Fruit fly (Drosophila melanogaster) whole organism, embryonic: ENCODE results near the gene CG31122.

ENCODE experiments used
- Bteb2 ChIP-seq: fragments of 200-800 bp; sonication (Bioruptor generic); optimal IDR thresholded peaks from 2 replicates; lab custom pipeline; 2016; ENCODE audit warnings: missing biosample characterization, missing genetic modification characterization
- CG10543 ChIP-seq: fragments of 200-800 bp; sonication (Bioruptor generic); optimal IDR thresholded peaks from 3 replicates; lab custom pipeline; 2017; ENCODE audit warnings: missing biosample characterization, mild to moderate bottlenecking, missing genetic modification characterization, moderate library complexity
- CG10654 ChIP-seq: fragments of 200-800 bp; sonication (Bioruptor generic); optimal IDR thresholded peaks from 2 replicates; lab custom pipeline; 2016; ENCODE audit warnings: missing biosample characterization, missing genetic modification characterization
- CG11085 ChIP-seq: fragments of 200-800 bp; sonication (Bioruptor generic); IDR thresholded peaks from 2 replicates; pipeline ENCODE4 v1.3.6; 2022; ENCODE audit warnings: missing biosample characterization, missing genetic modification characterization
- CG11504 ChIP-seq: fragments of 200-800 bp; sonication (Bioruptor generic); optimal IDR thresholded peaks from 3 replicates; lab custom pipeline; 2019; ENCODE audit warnings: missing biosample characterization, mild to moderate bottlenecking, missing genetic modification characterization, moderate library complexity
- CG13296 ChIP-seq: fragments of 200-800 bp; sonication (Bioruptor generic); optimal IDR thresholded peaks from 3 replicates; lab custom pipeline; 2018; ENCODE audit warnings: missing biosample characterization, mild to moderate bottlenecking, missing genetic modification characterization
- CG14441 ChIP-seq: fragments of 200-800 bp; sonication (Bioruptor generic); IDR thresholded peaks from 2 replicates; pipeline ENCODE4 v1.3.6; 2022; ENCODE audit warnings: missing biosample characterization, missing genetic modification characterization
- CG15011 ChIP-seq: fragments of 200-800 bp; sonication (Bioruptor generic); optimal IDR thresholded peaks from 3 replicates; lab custom pipeline; 2018; ENCODE audit warnings: missing biosample characterization, mild to moderate bottlenecking, missing genetic modification characterization
- CG15696 ChIP-seq: fragments of 200-800 bp; sonication (Bioruptor generic); optimal IDR thresholded peaks from 2 replicates; lab custom pipeline; 2019; ENCODE audit warnings: missing biosample characterization, mild to moderate bottlenecking, missing genetic modification characterization, moderate library complexity
- CG1602 ChIP-seq: fragments of 200-800 bp; sonication (Bioruptor generic); optimal IDR thresholded peaks from 3 replicates; lab custom pipeline; 2016; ENCODE audit warnings: missing biosample characterization, missing genetic modification characterization
- CG16815 ChIP-seq: fragments of 200-800 bp; sonication (Bioruptor generic); optimal IDR thresholded peaks from 3 replicates; lab custom pipeline; 2017; ENCODE audit warnings: missing biosample characterization, mild to moderate bottlenecking, missing genetic modification characterization
- CG2129 ChIP-seq: fragments of 200-800 bp; sonication (Bioruptor generic); IDR thresholded peaks from 2 replicates; pipeline ENCODE4 v1.3.6; 2022; ENCODE audit warnings: missing biosample characterization, missing genetic modification characterization; ENCODE audit not compliant: partially characterized antibody
- CG33557 ChIP-seq: fragments of 200-800 bp; sonication (Bioruptor generic); optimal IDR thresholded peaks from 2 replicates; lab custom pipeline; 2019; ENCODE audit warnings: missing biosample characterization, mild to moderate bottlenecking, missing genetic modification characterization, moderate library complexity
- CG4328 ChIP-seq: fragments of 200-800 bp; sonication (Bioruptor generic); optimal IDR thresholded peaks from 3 replicates; lab custom pipeline; 2017; ENCODE audit warnings: missing biosample characterization, missing genetic modification reagents, missing genetic modification characterization
- CG4707 ChIP-seq: fragments of 200-800 bp; sonication (Bioruptor generic); optimal IDR thresholded peaks from 2 replicates; lab custom pipeline; 2018; ENCODE audit warnings: missing biosample characterization, mild to moderate bottlenecking, missing genetic modification characterization, moderate library complexity
- CG6765 ChIP-seq: fragments of 200-800 bp; sonication (Bioruptor generic); optimal IDR thresholded peaks from 3 replicates; lab custom pipeline; 2017; ENCODE audit warnings: missing biosample characterization, mild to moderate bottlenecking, missing genetic modification characterization
- CG7372 ChIP-seq: fragments of 200-800 bp; sonication (Bioruptor generic); IDR thresholded peaks from 2 replicates; pipeline ENCODE4 v1.3.6; 2022; ENCODE audit warnings: missing biosample characterization, missing genetic modification characterization
- CG8478 ChIP-seq: fragments of >200 bp; optimal IDR thresholded peaks from 2 replicates; lab custom pipeline; 2018
- Dfd ChIP-seq, 2 experiments: fragments of >200 bp; optimal IDR thresholded peaks; 2 replicates each; lab custom pipeline; 2017; ENCODE audit warnings: missing biosample characterization in 2 of 2, missing genetic modification characterization in 2 of 2
- Ets97D ChIP-seq: fragments of 200-800 bp; sonication (Bioruptor generic); optimal IDR thresholded peaks from 3 replicates; lab custom pipeline; 2016; ENCODE audit warnings: missing biosample characterization, missing genetic modification characterization
- Fer2 ChIP-seq: fragments of 200-800 bp; sonication (Bioruptor generic); optimal IDR thresholded peaks from 2 replicates; lab custom pipeline; 2018; ENCODE audit warnings: missing biosample characterization, mild to moderate bottlenecking, missing genetic modification characterization, moderate library complexity
- Gug ChIP-seq: fragments of 200-800 bp; sonication (Bioruptor generic); IDR thresholded peaks from 4 replicates; pipeline ENCODE4 v1.3.6; 2022; ENCODE audit warnings: missing biosample characterization, missing genetic modification characterization
- HLHmδ ChIP-seq: fragments of 200-800 bp; sonication (Bioruptor generic); optimal IDR thresholded peaks from 2 replicates; lab custom pipeline; 2018; ENCODE audit warnings: missing biosample characterization, mild to moderate bottlenecking, missing genetic modification characterization, moderate library complexity
- Hmx ChIP-seq: fragments of 200-800 bp; sonication (Bioruptor generic); optimal IDR thresholded peaks from 2 replicates; lab custom pipeline; 2016; ENCODE audit warnings: missing biosample characterization, missing genetic modification characterization
- Hr78 ChIP-seq, 2 experiments: fragments of 200-800 bp in 1 of 2; fragments of >200 bp in 1 of 2; sonication (Bioruptor generic) in 1 of 2; optimal IDR thresholded peaks; 2 replicates each; lab custom pipeline; 2017 to 2019; ENCODE audit warnings: missing biosample characterization in 2 of 2, missing genetic modification characterization in 2 of 2, mild to moderate bottlenecking in 1 of 2, moderate library complexity in 1 of 2
- Lhr ChIP-seq: fragments of 200-800 bp; sonication (Bioruptor generic); optimal IDR thresholded peaks from 3 replicates; lab custom pipeline; 2017; ENCODE audit warnings: mild to moderate bottlenecking, missing biosample characterization, missing genetic modification reagents, missing genetic modification characterization
- Med ChIP-seq: fragments of 200-800 bp; sonication (Bioruptor generic); peaks from one replicate; lab custom pipeline; 2016; ENCODE audit warnings: missing biosample characterization, missing genetic modification characterization, mild to moderate bottlenecking, inconsistent platforms, moderate library complexity
- Mes4 ChIP-seq: fragments of 200-800 bp; sonication (Bioruptor generic); optimal IDR thresholded peaks from 2 replicates; lab custom pipeline; 2016; ENCODE audit warnings: missing biosample characterization, missing genetic modification characterization
- NC2α ChIP-seq: fragments of 200-800 bp; sonication (Bioruptor generic); optimal IDR thresholded peaks from 2 replicates; lab custom pipeline; 2016; ENCODE audit warnings: missing biosample characterization, missing genetic modification characterization
- Pdp1 ChIP-seq, 2 experiments: fragments of 200-800 bp; sonication (Bioruptor generic); optimal IDR thresholded peaks; 3 replicates each; lab custom pipeline; 2016; ENCODE audit warnings: missing biosample characterization in 2 of 2, missing genetic modification characterization in 2 of 2, mild to moderate bottlenecking in 1 of 2, moderate library complexity in 1 of 2
- bab2 ChIP-seq: fragments of 200-800 bp; sonication (Bioruptor generic); optimal IDR thresholded peaks from 2 replicates; lab custom pipeline; 2016; ENCODE audit warnings: missing biosample characterization, missing genetic modification characterization
- cad ChIP-seq: fragments of >200 bp; optimal IDR thresholded peaks from 2 replicates; lab custom pipeline; 2017; ENCODE audit warnings: missing biosample characterization, missing genetic modification characterization
- caup ChIP-seq: fragments of 200-800 bp; sonication (Bioruptor generic); optimal IDR thresholded peaks from 3 replicates; lab custom pipeline; 2017; ENCODE audit warnings: missing biosample characterization, mild to moderate bottlenecking, missing genetic modification characterization, moderate library complexity; ENCODE audit not compliant: severe bottlenecking
- chn ChIP-seq: fragments of 200-800 bp; sonication (Bioruptor generic); optimal IDR thresholded peaks from 2 replicates; lab custom pipeline; 2016; ENCODE audit warnings: missing biosample characterization, missing genetic modification characterization
- corto ChIP-seq: fragments of 200-800 bp; sonication (Bioruptor generic); optimal IDR thresholded peaks from 2 replicates; lab custom pipeline; 2016; ENCODE audit warnings: missing biosample characterization, mild to moderate bottlenecking, missing genetic modification characterization, moderate library complexity
- crol ChIP-seq: fragments of 200-800 bp; sonication (Bioruptor generic); IDR thresholded peaks from 2 replicates; pipeline ENCODE4 v1.3.6; 2022; ENCODE audit warnings: missing biosample characterization, missing genetic modification characterization
- dati ChIP-seq: fragments of 200-800 bp; sonication (Bioruptor generic); IDR thresholded peaks from 2 replicates; pipeline ENCODE4 v1.3.6; 2022; ENCODE audit warnings: missing biosample characterization, missing genetic modification characterization
- fd3F ChIP-seq: fragments of 200-800 bp; sonication (Bioruptor generic); optimal IDR thresholded peaks from 2 replicates; lab custom pipeline; 2018; ENCODE audit warnings: missing biosample characterization, mild to moderate bottlenecking, missing genetic modification characterization, moderate library complexity
- gcm2 ChIP-seq: fragments of 200-800 bp; sonication (Bioruptor generic); optimal IDR thresholded peaks from 2 replicates; lab custom pipeline; 2016; ENCODE audit warnings: missing biosample characterization, missing genetic modification characterization
- grn ChIP-seq: fragments of 200-800 bp; sonication (Bioruptor generic); optimal IDR thresholded peaks from 3 replicates; lab custom pipeline; 2017; ENCODE audit warnings: missing biosample characterization, missing genetic modification characterization
- hkb ChIP-seq, 2 experiments: fragments of 200-800 bp in 1 of 2; fragments of >200 bp in 1 of 2; sonication (Bioruptor generic) in 1 of 2; IDR thresholded peaks in 1 of 2; optimal IDR thresholded peaks in 1 of 2; 2 replicates each; pipeline versions ENCODE4 v1.3.6 to Lab custom; 2017 to 2022; ENCODE audit warnings: missing biosample characterization in 1 of 2, missing genetic modification characterization in 1 of 2
- knrl ChIP-seq: fragments of 200-800 bp; sonication (Bioruptor generic); IDR thresholded peaks from 3 replicates; pipeline ENCODE4 v1.3.6; 2022; ENCODE audit warnings: missing biosample characterization, missing genetic modification characterization; ENCODE audit not compliant: partially characterized antibody
- lab ChIP-seq: fragments of 200-800 bp; sonication (Bioruptor generic); optimal IDR thresholded peaks from 3 replicates; lab custom pipeline; 2017; ENCODE audit warnings: missing biosample characterization, missing genetic modification characterization, mild to moderate bottlenecking, moderate library complexity, missing genetic modification reagents
- nom ChIP-seq: fragments of 200-800 bp; sonication (Bioruptor generic); optimal IDR thresholded peaks from 2 replicates; lab custom pipeline; 2017; ENCODE audit warnings: missing biosample characterization, missing genetic modification characterization, mild to moderate bottlenecking, moderate library complexity, missing genetic modification reagents
- ro ChIP-seq: fragments of 200-800 bp; sonication (Bioruptor generic); IDR thresholded peaks from 2 replicates; pipeline ENCODE4 v1.3.6; 2022; ENCODE audit warnings: missing biosample characterization, missing genetic modification characterization
- sd ChIP-seq: fragments of 200-800 bp; sonication (Bioruptor generic); optimal IDR thresholded peaks from 3 replicates; lab custom pipeline; 2018; ENCODE audit warnings: missing biosample characterization, mild to moderate bottlenecking, missing genetic modification characterization, moderate library complexity
- usp ChIP-seq: fragments of >200 bp; optimal IDR thresholded peaks from 2 replicates; lab custom pipeline; 2017; ENCODE audit warnings: missing biosample characterization, missing genetic modification characterization
- vfl ChIP-seq: fragments of 200-800 bp; sonication (Bioruptor generic); optimal IDR thresholded peaks from 2 replicates; lab custom pipeline; 2016; ENCODE audit warnings: missing biosample characterization, missing genetic modification characterization

The CG31122 gene

dm6 chr3R:18398460-18398901, 14.2 kb downstream of the CG31122 start (continued):
- no peak for TF ChIP-seq Lhr (GFP tag; lab: Kevin White, UChicago)
- no peak for TF ChIP-seq CG15011
- no peak for TF ChIP-seq CG33557
- no peak for TF ChIP-seq CG13296 (GFP tag; lab: Kevin White, UChicago)
- TF ChIP-seq usp (GFP tag; lab: Kevin White, UChicago), result no peak
- TF ChIP-seq cad, result no peak
- TF ChIP-seq crol, result peak; percentile 47; the same call in 1 of the 2 replicates
- no peak for TF ChIP-seq CG10654 (GFP tag; lab: Kevin White, UChicago)
- TF ChIP-seq vfl (GFP tag; lab: Kevin White, UChicago), result no peak
- peak in 1 of 2 experiments; percentile 73 for TF ChIP-seq Pdp1 (GFP tag; optimal IDR thresholded peaks at IDR 0.05; lab: Kevin White, UChicago)

- TF ChIP-seq Gug (GFP tag; lab: Robert Waterston, UW), result 0 out of 4 replicates have a peak, but pooled peaks have one; percentile 5
- no peak for TF ChIP-seq CG6765
- TF ChIP-seq CG8478 (lab: Kevin White, UChicago), result no peak
- TF ChIP-seq Hmx, result no peak
- no peak for TF ChIP-seq NC2α
- no peak for TF ChIP-seq Ets97D
- TF ChIP-seq Dfd (GFP tag; optimal IDR thresholded peaks at IDR 0.05; lab: Kevin White, UChicago), result no peak
- no peak for TF ChIP-seq CG11085 (GFP tag; lab: Robert Waterston, UW)
- no peak for TF ChIP-seq knrl (GFP tag; lab: Robert Waterston, UW)
- TF ChIP-seq sd (tag; lab: Kevin White, UChicago), result peak; percentile 77
- no peak for TF ChIP-seq Fer2 (tag; lab: Kevin White, UChicago)
- peak; percentile 9; the same call in 1 of the 2 replicates for TF ChIP-seq CG7372
- no peak for TF ChIP-seq hkb (optimal IDR thresholded peaks at IDR 0.05; lab: Kevin White, UChicago)
- TF ChIP-seq hkb (GFP tag; IDR thresholded peaks at IDR 0.05; lab: Robert Waterston, UW), result peak; percentile 65
- no peak for TF ChIP-seq CG4707
- no peak for TF ChIP-seq dati (GFP tag; lab: Robert Waterston, UW)
- no peak for TF ChIP-seq corto (GFP tag; lab: Kevin White, UChicago)
- no peak for TF ChIP-seq caup (GFP tag; lab: Kevin White, UChicago)
- no peak for TF ChIP-seq CG1602
- TF ChIP-seq chn, result no peak
- no peak for TF ChIP-seq CG4328 (GFP tag; lab: Kevin White, UChicago)
- TF ChIP-seq Med, result no peak
- no peak for TF ChIP-seq Hr78 (GFP tag; optimal IDR thresholded peaks at IDR 0.05; lab: Kevin White, UChicago)
- no peak for TF ChIP-seq CG15696 (tag; lab: Kevin White, UChicago)
- TF ChIP-seq CG10543 (GFP tag; lab: Kevin White, UChicago), result no peak
- no peak for TF ChIP-seq Mes4 (GFP tag; lab: Kevin White, UChicago)
- TF ChIP-seq gcm2 (GFP tag; lab: Kevin White, UChicago), result no peak
- peak; percentile 63 for TF ChIP-seq grn (GFP tag; lab: Kevin White, UChicago)
- TF ChIP-seq HLHmδ, result no peak
- no peak for TF ChIP-seq ro (GFP tag; lab: Robert Waterston, UW)
- TF ChIP-seq CG14441 (GFP tag; lab: Robert Waterston, UW), result no peak
- TF ChIP-seq CG2129 (GFP tag; lab: Robert Waterston, UW), result no peak
- no peak for TF ChIP-seq bab2 (GFP tag; lab: Kevin White, UChicago)
- TF ChIP-seq fd3F (GFP tag; lab: Kevin White, UChicago), result no peak
- TF ChIP-seq CG16815 (GFP tag; lab: Kevin White, UChicago), result no peak
- no peak for TF ChIP-seq nom (GFP tag; lab: Kevin White, UChicago)
- no peak for TF ChIP-seq Bteb2 (GFP tag; lab: Kevin White, UChicago)
- TF ChIP-seq lab, result peak; percentile 45
- TF ChIP-seq CG11504 (tag; lab: Kevin White, UChicago), result no peak
Observed at dm6 chr3R:18397834-18398378, 14.8 kb downstream of the CG31122 start.
